Worm (Caenorhabditis elegans) whole organism, young adult: ENCODE results near the gene Y38E10A.3.
A peak's percentile ranks its signal among the peaks of the same experiment; 100 is the strongest.
"Not testable (repeated sequence)": the region's sequence is repeated elsewhere in the genome, so short reads cannot be mapped to it uniquely, and the experiment has no call there.

Source experiments
- B0035.1 ChIP-seq: sonication (generic microtip); optimal IDR thresholded peaks from 2 replicates; lab custom pipeline; 2016; ENCODE audit warnings: missing genetic modification characterization, mild to moderate bottlenecking, missing compliant biosample characterization, missing genotype, missing genetic modification reagents
- B0261.1 ChIP-seq: sonication (generic microtip); optimal IDR thresholded peaks from 2 replicates; lab custom pipeline; 2016; ENCODE audit warnings: mild to moderate bottlenecking, missing genetic modification characterization, moderate library complexity, missing compliant biosample characterization
- B0336.3 ChIP-seq: fragments of 200-800 bp; sonication (Bioruptor generic); IDR thresholded peaks from 2 replicates; pipeline ENCODE4 v1.3.6; 2022; ENCODE audit warnings: missing genetic modification characterization, missing compliant biosample characterization
- F10E7.11 ChIP-seq: sonication (generic microtip); optimal IDR thresholded peaks from 2 replicates; lab custom pipeline; 2017; ENCODE audit warnings: mild to moderate bottlenecking, missing genetic modification characterization, moderate library complexity, missing compliant biosample characterization
- F22D6.2 ChIP-seq: sonication (generic microtip); optimal IDR thresholded peaks from 2 replicates; lab custom pipeline; 2016; ENCODE audit warnings: mild to moderate bottlenecking, missing genetic modification characterization, missing compliant biosample characterization
- F33H1.4 ChIP-seq: fragments of 200-800 bp; sonication (Bioruptor generic); IDR thresholded peaks from 2 replicates; pipeline ENCODE4 v1.3.6; 2022; ENCODE audit warnings: missing genetic modification reagents, missing genetic modification characterization, missing compliant biosample characterization
- F49E8.2 ChIP-seq: sonication (generic microtip); optimal IDR thresholded peaks from 3 replicates; lab custom pipeline; 2017; ENCODE audit warnings: missing genetic modification characterization, mild to moderate bottlenecking, missing compliant biosample characterization, antibody characterized with exemption, moderate library complexity; ENCODE audit not compliant: insufficient read depth
- F57C9.4 ChIP-seq: sonication (generic microtip); optimal IDR thresholded peaks from 2 replicates; lab custom pipeline; 2017; ENCODE audit warnings: mild to moderate bottlenecking, missing genetic modification characterization, missing compliant biosample characterization
- K12H6.12 ChIP-seq: fragments of 200-800 bp; sonication (Bioruptor generic); optimal IDR thresholded peaks from 2 replicates; lab custom pipeline; 2018; ENCODE audit warnings: mild to moderate bottlenecking, missing genetic modification characterization, missing compliant biosample characterization
- T26A5.8 ChIP-seq: sonication (generic microtip); optimal IDR thresholded peaks from 2 replicates; lab custom pipeline; 2016; ENCODE audit warnings: missing genetic modification characterization, missing compliant biosample characterization
- Y53G8AR.9 ChIP-seq: fragments of 200-800 bp; sonication (Bioruptor generic); conservative IDR thresholded peaks from 2 replicates; pipeline ENCODE4 v1.3.6; 2022; ENCODE audit warnings: missing genetic modification reagents, missing genetic modification characterization, missing compliant biosample characterization
- akir-1 ChIP-seq: fragments of 200-800 bp; sonication (Bioruptor generic); optimal IDR thresholded peaks from 2 replicates; lab custom pipeline; 2018; ENCODE audit warnings: mild to moderate bottlenecking, missing genetic modification characterization, moderate library complexity, missing compliant biosample characterization
- ama-1 ChIP-seq, 3 experiments: fragments of 150-350 bp in 1 of 3; sonication (generic microtip) in 2 of 3; optimal IDR thresholded peaks; 2 replicates each; lab custom pipeline; 2014 to 2018; ENCODE audit warnings: missing biosample characterization in 2 of 3, missing genetic modification characterization in 2 of 3, missing genetic modification reagents in 2 of 3
- aptf-3 ChIP-seq: fragments of 200-800 bp; sonication (Bioruptor generic); IDR thresholded peaks from 2 replicates; pipeline ENCODE4 v1.3.6; 2022; ENCODE audit warnings: missing genetic modification characterization, missing compliant biosample characterization
- atf-7 ChIP-seq: sonication (generic microtip); optimal IDR thresholded peaks from 2 replicates; lab custom pipeline; 2017; ENCODE audit warnings: mild to moderate bottlenecking, missing genetic modification characterization, missing compliant biosample characterization
- bed-1 ChIP-seq: fragments of 200-800 bp; sonication (Bioruptor generic); IDR thresholded peaks from 2 replicates; pipeline ENCODE4 v1.3.6; 2022; ENCODE audit warnings: missing genetic modification reagents, missing genetic modification characterization, missing compliant biosample characterization
- cebp-2 ChIP-seq: fragments of 200-800 bp; sonication (Bioruptor generic); IDR thresholded peaks from 2 replicates; pipeline ENCODE4 v1.3.6; 2022; ENCODE audit warnings: missing genetic modification characterization, missing compliant biosample characterization
- ceh-79 ChIP-seq: sonication (generic microtip); optimal IDR thresholded peaks from 2 replicates; lab custom pipeline; 2017; ENCODE audit warnings: mild to moderate bottlenecking, missing genetic modification characterization, missing compliant biosample characterization
- dox-1 ChIP-seq: fragments of 200-800 bp; sonication (Bioruptor generic); IDR thresholded peaks from 2 replicates; pipeline ENCODE4 v1.3.6; 2022; ENCODE audit warnings: missing genetic modification reagents, missing genetic modification characterization, missing compliant biosample characterization
- dpl-1 ChIP-seq: fragments of 150-350 bp; optimal IDR thresholded peaks from 2 replicates; lab custom pipeline; 2014; ENCODE audit warnings: missing biosample characterization, missing genetic modification reagents, missing genetic modification characterization
- efl-1 ChIP-seq: fragments of 150-350 bp; optimal IDR thresholded peaks from 2 replicates; lab custom pipeline; 2014; ENCODE audit warnings: missing biosample characterization, missing genetic modification reagents, missing genetic modification characterization
- egl-18 ChIP-seq: fragments of 200-800 bp; sonication (Bioruptor generic); IDR thresholded peaks from 2 replicates; pipeline ENCODE4 v1.3.6; 2022; ENCODE audit warnings: missing genetic modification reagents, missing genetic modification characterization, missing compliant biosample characterization
- egrh-3 ChIP-seq: fragments of 200-800 bp; sonication (Bioruptor generic); IDR thresholded peaks from 2 replicates; pipeline ENCODE4 v1.3.6; 2022; ENCODE audit warnings: missing genetic modification reagents, missing genetic modification characterization, missing compliant biosample characterization
- ekl-4 ChIP-seq: fragments of 200-800 bp; sonication (Bioruptor generic); IDR thresholded peaks from 2 replicates; pipeline ENCODE4 v1.3.6; 2022; ENCODE audit warnings: missing genetic modification reagents, missing genetic modification characterization, missing compliant biosample characterization
- fkh-3 ChIP-seq: sonication (generic microtip); optimal IDR thresholded peaks from 2 replicates; lab custom pipeline; 2016; ENCODE audit warnings: mild to moderate bottlenecking, missing genetic modification characterization, missing compliant biosample characterization
- hlh-12 ChIP-seq: sonication (generic microtip); optimal IDR thresholded peaks from 2 replicates; lab custom pipeline; 2016; ENCODE audit warnings: missing genetic modification characterization, missing compliant biosample characterization
- lin-40 ChIP-seq: sonication (generic microtip); optimal IDR thresholded peaks from 2 replicates; lab custom pipeline; 2016; ENCODE audit warnings: missing genetic modification characterization, mild to moderate bottlenecking, missing compliant biosample characterization, missing genotype, missing genetic modification reagents
- madf-8 ChIP-seq: fragments of 200-800 bp; sonication (Bioruptor generic); conservative IDR thresholded peaks from 2 replicates; pipeline ENCODE4 v1.3.6; 2022; ENCODE audit warnings: missing genetic modification reagents, missing genetic modification characterization, missing compliant biosample characterization
- mcd-1 ChIP-seq: fragments of 200-800 bp; sonication (Bioruptor generic); IDR thresholded peaks from 2 replicates; pipeline ENCODE4 v1.3.6; 2022; ENCODE audit warnings: missing genetic modification reagents, missing genetic modification characterization, missing compliant biosample characterization
- mel-28 ChIP-seq: sonication (generic microtip); optimal IDR thresholded peaks from 2 replicates; lab custom pipeline; 2016; ENCODE audit warnings: borderline replicate concordance, mild to moderate bottlenecking, missing genetic modification characterization, missing compliant biosample characterization
- mxl-1 ChIP-seq: sonication (generic microtip); optimal IDR thresholded peaks from 2 replicates; lab custom pipeline; 2016; ENCODE audit warnings: missing genetic modification characterization, missing compliant biosample characterization
- nhr-80 ChIP-seq: sonication (generic microtip); optimal IDR thresholded peaks from 2 replicates; lab custom pipeline; 2016; ENCODE audit warnings: missing genetic modification characterization, missing compliant biosample characterization
- pbrm-1 ChIP-seq: fragments of 200-800 bp; sonication (Bioruptor generic); IDR thresholded peaks from 2 replicates; pipeline ENCODE4 v1.3.6; 2022; ENCODE audit warnings: missing genetic modification reagents, missing genetic modification characterization, missing compliant biosample characterization
- repo-1 ChIP-seq: sonication (generic microtip); optimal IDR thresholded peaks from 2 replicates; lab custom pipeline; 2017; ENCODE audit warnings: mild to moderate bottlenecking, missing genetic modification characterization, missing compliant biosample characterization
- rpc-1 ChIP-seq, 2 experiments: fragments of 150-350 bp in 1 of 2; sonication (generic microtip) in 1 of 2; optimal IDR thresholded peaks; 2 replicates each; lab custom pipeline; 2014 to 2018; ENCODE audit warnings: missing biosample characterization in 1 of 2, missing genetic modification characterization in 1 of 2, missing genetic modification reagents in 1 of 2, missing genotype in 1 of 2
- sdz-38 ChIP-seq: sonication (generic microtip); optimal IDR thresholded peaks from 2 replicates; lab custom pipeline; 2016; ENCODE audit warnings: missing genotype, missing genetic modification characterization, missing compliant biosample characterization
- sea-2 ChIP-seq: fragments of 200-800 bp; sonication (Bioruptor generic); IDR thresholded peaks from 2 replicates; pipeline ENCODE4 v1.3.6; 2022; ENCODE audit warnings: missing genetic modification characterization, missing compliant biosample characterization
- snpc-1.3 ChIP-seq: sonication (generic microtip); optimal IDR thresholded peaks from 2 replicates; lab custom pipeline; 2017; ENCODE audit warnings: missing genetic modification characterization, mild to moderate bottlenecking, missing compliant biosample characterization, antibody characterized with exemption, moderate library complexity, missing genotype, missing genetic modification reagents; ENCODE audit not compliant: insufficient read depth
- tbp1 ChIP-seq: fragments of 200-800 bp; sonication (Bioruptor generic); optimal IDR thresholded peaks from 2 replicates; lab custom pipeline; 2018; ENCODE audit warnings: mild to moderate bottlenecking, missing genetic modification characterization, missing compliant biosample characterization
- tlf-1 ChIP-seq: fragments of 200-800 bp; sonication (Bioruptor generic); optimal IDR thresholded peaks from 2 replicates; lab custom pipeline; 2018; ENCODE audit warnings: mild to moderate bottlenecking, missing genetic modification characterization, missing compliant biosample characterization
- ztf-18 ChIP-seq: sonication (generic microtip); optimal IDR thresholded peaks from 2 replicates; lab custom pipeline; 2016; ENCODE audit warnings: missing genotype, mild to moderate bottlenecking, missing genetic modification characterization, missing compliant biosample characterization
- ztf-28 ChIP-seq: fragments of 200-800 bp; sonication (Bioruptor generic); IDR thresholded peaks from 2 replicates; pipeline ENCODE4 v1.3.6; 2022; ENCODE audit warnings: missing genetic modification reagents, missing genetic modification characterization, missing compliant biosample characterization
- ztf-3 ChIP-seq: fragments of 200-800 bp; sonication (Bioruptor generic); optimal IDR thresholded peaks from 2 replicates; lab custom pipeline; 2018; ENCODE audit warnings: mild to moderate bottlenecking, missing genetic modification characterization, missing compliant biosample characterization

Gene Y38E10A.3

ce11 chrII:12539395-12539794 is 35.2 kb downstream of the Y38E10A.3 start:
- no peak for TF ChIP-seq F57C9.4
- TF ChIP-seq B0261.1 (tag; lab: Kevin White, UChicago) = peak; percentile 57
- TF ChIP-seq rpc-1 (optimal IDR thresholded peaks at IDR 0.05; lab: Kevin White, UChicago) = peak; percentile 46
- TF ChIP-seq rpc-1 (tag; optimal IDR thresholded peaks at IDR 0.05; lab: Kevin White, UChicago) = peak; percentile 69
- no peak for TF ChIP-seq snpc-1.3 (tag; lab: Kevin White, UChicago)
- TF ChIP-seq egrh-3 (GFP tag; lab: Robert Waterston, UW) = no peak
- TF ChIP-seq tbp1 (GFP tag; lab: Kevin White, UChicago) = peak; percentile 80
- TF ChIP-seq, all 124 proteins: peak for 3

- not testable (repeated sequence) for TF ChIP-seq F57C9.4; hlh-12 (tag; lab: Kevin White, UChicago); B0336.3
Observed at ce11 chrII:12536203-12536602, 38.4 kb downstream of the Y38E10A.3 start, which contains the start of gene F49C5.3. F49C5.3 (plus strand) TSS chrII:12536503.

- TF ChIP-seq ztf-3 (GFP tag; lab: Kevin White, UChicago) (no peak), ekl-4 (GFP tag; lab: Robert Waterston, UW) (no peak), bed-1 (no peak), mcd-1 (GFP tag; lab: Robert Waterston, UW) (no peak), F22D6.2 (tag; lab: Kevin White, UChicago) (no peak), ztf-28 (GFP tag; lab: Robert Waterston, UW) (no peak), F57C9.4 (no peak), cebp-2 (GFP tag; lab: Robert Waterston, UW) (no peak), pbrm-1 (GFP tag; lab: Robert Waterston, UW) (no peak), egl-18 (GFP tag; lab: Robert Waterston, UW) (no peak)
- TF ChIP-seq, all 124 proteins: peak for 0
Observed at ce11 chrII:12535297-12535803, 39.2 kb downstream of the Y38E10A.3 start, which contains the start of gene nimk-1. nimk-1 (plus strand) TSS chrII:12535753.

ce11 chrII:12530958-12531357 is 43.6 kb downstream of the Y38E10A.3 start, which contains the start of gene srx-120:
srx-120 (plus strand) TSS chrII:12531258.
- no peak for TF ChIP-seq madf-8 (GFP tag; lab: Robert Waterston, UW)
- TF ChIP-seq lin-40 (tag; lab: Kevin White, UChicago) = no peak
- TF ChIP-seq sea-2 = no peak
- no peak for TF ChIP-seq tlf-1 (GFP tag; lab: Kevin White, UChicago)
- TF ChIP-seq Y53G8AR.9 = no peak
- TF ChIP-seq dox-1 (GFP tag; lab: Robert Waterston, UW) = no peak
- TF ChIP-seq efl-1 = no peak
- no peak for TF ChIP-seq nhr-80 (tag; lab: Kevin White, UChicago)
- TF ChIP-seq ama-1 (optimal IDR thresholded peaks at IDR 0.05; lab: Kevin White, UChicago) = no peak
- TF ChIP-seq ama-1 (GFP tag; optimal IDR thresholded peaks at IDR 0.05; lab: Kevin White, UChicago) = no peak
- TF ChIP-seq mxl-1 (tag; lab: Kevin White, UChicago) = no peak
- no peak for TF ChIP-seq F10E7.11 (tag; lab: Kevin White, UChicago)
- TF ChIP-seq atf-7 (tag; lab: Kevin White, UChicago) = no peak
- no peak for TF ChIP-seq T26A5.8 (tag; lab: Kevin White, UChicago)

- TF ChIP-seq ceh-79 (tag; lab: Kevin White, UChicago) (no peak), F49E8.2 (tag; lab: Kevin White, UChicago) (no peak), mel-28 (tag; lab: Kevin White, UChicago) (no peak), ztf-18 (tag; lab: Kevin White, UChicago) (no peak), K12H6.12 (no peak), sdz-38 (tag; lab: Kevin White, UChicago) (no peak), akir-1 (no peak), F33H1.4 (GFP tag; lab: Robert Waterston, UW) (no peak), aptf-3 (GFP tag; lab: Robert Waterston, UW) (no peak), fkh-3 (tag; lab: Kevin White, UChicago) (no peak), repo-1 (tag; lab: Kevin White, UChicago) (no peak), mcd-1 (GFP tag; lab: Robert Waterston, UW) (no peak), atf-7 (tag; lab: Kevin White, UChicago) (no peak), dpl-1 (GFP tag; lab: Kevin White, UChicago) (no peak), B0035.1 (tag; lab: Kevin White, UChicago) (no peak)
Observed at ce11 chrII:12527947-12528346, 46.6 kb downstream of the Y38E10A.3 start, which contains the start of gene srx-119. srx-119 (plus strand) TSS chrII:12528247.
